Fruit fly (Drosophila melanogaster): ENCODE data around the gene CG34433.

CG34433 gene

dm6 chr3R:30600154-30601009, 49.4 kb upstream of the CG34433 start (continued):
- TF ChIP-seq Hey (tag; optimal IDR thresholded peaks at IDR 0.05) (peak; percentile 83), pros (GFP tag; optimal IDR thresholded peaks at IDR 0.05) (no peak), da (GFP tag; optimal IDR thresholded peaks at IDR 0.05) (peak; percentile 60), Mrtf (GFP tag; IDR thresholded peaks at IDR 0.05) (peak; percentile 87), H2.0 (GFP tag; IDR thresholded peaks at IDR 0.05) (peak; percentile 93), Sry-δ (GFP tag; optimal IDR thresholded peaks at IDR 0.05) (peak; percentile 43), CG11504 (tag; optimal IDR thresholded peaks at IDR 0.05) (peak; percentile 90), CG17328 (GFP tag; IDR thresholded peaks at IDR 0.05) (peak; percentile 96), fd3F (GFP tag; optimal IDR thresholded peaks at IDR 0.05) (peak; percentile 82), CG11093 (GFP tag; IDR thresholded peaks at IDR 0.05) (peak; percentile 86), prd (optimal IDR thresholded peaks at IDR 0.05) (no peak), prd (GFP tag; IDR thresholded peaks at IDR 0.05) (peak; percentile 93), CG8359 (GFP tag; optimal IDR thresholded peaks at IDR 0.05; ENCODE audit: borderline replicate concordance) (peak; percentile 53), run (tag; optimal IDR thresholded peaks at IDR 0.05) (peak; percentile 91), pum (GFP tag; optimal IDR thresholded peaks at IDR 0.05) (peak; percentile 87), HLH54F (GFP tag; optimal IDR thresholded peaks at IDR 0.05) (peak; percentile 86), CG10321 (GFP tag; IDR thresholded peaks at IDR 0.05) (peak; percentile 64), Rx (GFP tag; IDR thresholded peaks at IDR 0.05) (peak; percentile 86), hb (GFP tag; IDR thresholded peaks at IDR 0.05; ENCODE audit: partially characterized antibody) (no peak), CG34422 (GFP tag; IDR thresholded peaks at IDR 0.05) (peak; percentile 96), phol (tag; optimal IDR thresholded peaks at IDR 0.05) (peak; percentile 88), CG1832 (GFP tag; optimal IDR thresholded peaks at IDR 0.05) (no peak), mld (GFP tag; IDR thresholded peaks at IDR 0.05; ENCODE audit: partially characterized antibody) (no peak), CG18764 (GFP tag; optimal IDR thresholded peaks at IDR 0.05) (peak; percentile 88), CG9437 (GFP tag; optimal IDR thresholded peaks at IDR 0.05) (peak; percentile 85), CG12219 (GFP tag; optimal IDR thresholded peaks at IDR 0.05) (peak; percentile 90), CG2199 (GFP tag; IDR thresholded peaks at IDR 0.05) (peak; percentile 83; the same call in 1 of the 3 replicates), bowl (GFP tag; IDR thresholded peaks at IDR 0.05) (peak; percentile 92), CG3407 (GFP tag; optimal IDR thresholded peaks at IDR 0.05) (peak; percentile 82), Aef1 (GFP tag; IDR thresholded peaks at IDR 0.05) (peak; percentile 88), CG16779 (GFP tag; IDR thresholded peaks at IDR 0.05) (peak; percentile 87), chm (GFP tag; IDR thresholded peaks at IDR 0.05) (peak; percentile 97), CG2202 (tag; optimal IDR thresholded peaks at IDR 0.05) (peak; percentile 74), Lhr (GFP tag; optimal IDR thresholded peaks at IDR 0.05) (peak; percentile 54), CG17568 (GFP tag; optimal IDR thresholded peaks at IDR 0.05) (peak; percentile 78), CG12769 (tag; optimal IDR thresholded peaks at IDR 0.05) (peak; percentile 68), CG17359 (tag; optimal IDR thresholded peaks at IDR 0.05) (peak; percentile 93), CG4707 (GFP tag; optimal IDR thresholded peaks at IDR 0.05) (peak; percentile 80), Dp (GFP tag; optimal IDR thresholded peaks at IDR 0.05) (no peak), Vsx1 (GFP tag; optimal IDR thresholded peaks at IDR 0.05) (peak; percentile 80), eve (GFP tag; optimal IDR thresholded peaks at IDR 0.05) (peak in 1 of 2 experiments; percentile 94), CG2678 (tag; optimal IDR thresholded peaks at IDR 0.05) (peak; percentile 93), CG1647 (GFP tag; optimal IDR thresholded peaks at IDR 0.05) (peak; percentile 68), gt (GFP tag; IDR thresholded peaks at IDR 0.05) (peak; percentile 57; the same call in 1 of the 2 replicates), NfI (GFP tag; optimal IDR thresholded peaks at IDR 0.05) (peak; percentile 89), Hr51 (GFP tag; optimal IDR thresholded peaks at IDR 0.05) (peak; percentile 84 to 94), bsh (GFP tag; optimal IDR thresholded peaks at IDR 0.05) (peak; percentile 16 to 92), fd64A (GFP tag; optimal IDR thresholded peaks at IDR 0.05) (peak; percentile 78)
